Worm (Caenorhabditis elegans) whole organism, L4 larva: ENCODE data around the gene clec-34.

Experiments
- Y105C5A.15 ChIP-seq: fragments of 200-800 bp; sonication (Bioruptor generic); IDR thresholded peaks from 2 replicates; pipeline ENCODE4 v1.3.6; 2022; ENCODE audit warnings: missing genetic modification characterization, missing compliant biosample characterization
- Y48G9A.11 ChIP-seq: fragments of 200-800 bp; sonication (Bioruptor generic); IDR thresholded peaks from 2 replicates; pipeline ENCODE4 v1.3.6; 2022; ENCODE audit warnings: missing genetic modification reagents, missing genetic modification characterization, missing compliant biosample characterization
- Y75B8A.6 ChIP-seq: fragments of 200-800 bp; sonication (Bioruptor generic); IDR thresholded peaks from 2 replicates; pipeline ENCODE4 v1.3.6; 2022; ENCODE audit warnings: missing genetic modification reagents, missing genetic modification characterization, missing compliant biosample characterization
- ama-1 ChIP-seq: fragments of 150-350 bp; optimal IDR thresholded peaks from 2 replicates; lab custom pipeline; 2014; ENCODE audit warnings: inconsistent platforms, mixed read lengths
- dpl-1 ChIP-seq: fragments of 150-350 bp; optimal IDR thresholded peaks from 2 replicates; lab custom pipeline; 2014; ENCODE audit warnings: missing biosample characterization, missing genetic modification reagents, missing genetic modification characterization
- duxl-1 ChIP-seq: sonication (generic microtip); optimal IDR thresholded peaks from 2 replicates; lab custom pipeline; 2016; ENCODE audit warnings: mild to moderate bottlenecking, missing genetic modification characterization, moderate library complexity, missing compliant biosample characterization; ENCODE audit not compliant: poor library complexity
- hlh-11 ChIP-seq: fragments of 200-800 bp; sonication (Bioruptor generic); optimal IDR thresholded peaks from 2 replicates; lab custom pipeline; 2018; ENCODE audit warnings: mild to moderate bottlenecking, missing genetic modification characterization, missing compliant biosample characterization
- jun-1 ChIP-seq: fragments of 150-350 bp; optimal IDR thresholded peaks from 2 replicates; lab custom pipeline; 2014; ENCODE audit warnings: missing biosample characterization, missing genetic modification reagents, missing genetic modification characterization
- lin-13 ChIP-seq: fragments of 150-350 bp; optimal IDR thresholded peaks from 2 replicates; lab custom pipeline; 2014; ENCODE audit warnings: missing biosample characterization, missing genetic modification reagents, missing genetic modification characterization
- lin-39 ChIP-seq: fragments of 150-350 bp; optimal IDR thresholded peaks from 2 replicates; lab custom pipeline; 2014; ENCODE audit warnings: missing biosample characterization, missing genetic modification reagents, missing genetic modification characterization
- lsy-2 ChIP-seq, 2 experiments: fragments of 150-350 bp in 1 of 2; sonication (generic microtip) in 1 of 2; optimal IDR thresholded peaks; 2 replicates each; lab custom pipeline; 2014 to 2017; ENCODE audit warnings: missing biosample characterization in 2 of 2, missing genetic modification characterization in 2 of 2
- nhr-10 ChIP-seq: fragments of 150-350 bp; optimal IDR thresholded peaks from 2 replicates; lab custom pipeline; 2014; ENCODE audit warnings: missing biosample characterization, missing genetic modification characterization
- nhr-76 ChIP-seq: fragments of 150-350 bp; optimal IDR thresholded peaks from 2 replicates; lab custom pipeline; 2014; ENCODE audit warnings: missing biosample characterization, missing genetic modification characterization
- snpc-4 ChIP-seq: fragments of 150-350 bp; optimal IDR thresholded peaks from 2 replicates; lab custom pipeline; 2014; ENCODE audit warnings: missing biosample characterization, missing genetic modification characterization

ce11 chrV:16774428-16774827 lies 38.9 kb downstream of the clec-34 start:
- TF ChIP-seq duxl-1 (tag; lab: Kevin White, UChicago) (no peak), snpc-4 (tag; lab: Kevin White, UChicago) (no peak), lin-13 (GFP tag; lab: Kevin White, UChicago) (no peak), jun-1 (tag; lab: Kevin White, UChicago) (no peak), hlh-11 (tag; lab: Kevin White, UChicago) (no peak), nhr-10 (no peak), ama-1 (no peak), Y48G9A.11 (GFP tag; lab: Robert Waterston, UW) (no peak), Y75B8A.6 (GFP tag; lab: Robert Waterston, UW) (no peak), Y105C5A.15 (no peak), nhr-76 (tag; lab: Kevin White, UChicago) (no peak), lin-39 (tag; lab: Kevin White, UChicago) (no peak), dpl-1 (GFP tag; lab: Kevin White, UChicago) (no peak), lsy-2 (tag; optimal IDR thresholded peaks at IDR 0.05; lab: Kevin White, UChicago) (no peak)
